Fruit fly (Drosophila melanogaster) whole organism, pupa: ENCODE results near the gene CG11581.

Experiments
- CG10348 ChIP-seq: fragments of 200-800 bp; sonication (Bioruptor generic); IDR thresholded peaks from 2 replicates; pipeline ENCODE4 v1.3.6; 2022; ENCODE audit warnings: missing biosample characterization, missing genetic modification characterization
- CG13204 ChIP-seq: fragments of 200-800 bp; sonication (Bioruptor generic); optimal IDR thresholded peaks from 2 replicates; lab custom pipeline; 2018; ENCODE audit warnings: missing biosample characterization, mild to moderate bottlenecking, missing genetic modification characterization, moderate library complexity
- CG17806 ChIP-seq: fragments of 200-800 bp; sonication (Bioruptor generic); optimal IDR thresholded peaks from 2 replicates; lab custom pipeline; 2018; ENCODE audit warnings: missing biosample characterization, mild to moderate bottlenecking, missing genetic modification characterization, moderate library complexity
- CG34367 ChIP-seq: fragments of 200-800 bp; sonication (Bioruptor generic); optimal IDR thresholded peaks from 2 replicates; lab custom pipeline; 2018; ENCODE audit warnings: missing biosample characterization, mild to moderate bottlenecking, missing genetic modification characterization
- CG8159 ChIP-seq: fragments of 200-800 bp; sonication (Bioruptor generic); optimal IDR thresholded peaks from 3 replicates; lab custom pipeline; 2018; ENCODE audit warnings: missing biosample characterization, mild to moderate bottlenecking, missing genetic modification characterization, moderate library complexity
- D1 ChIP-seq: fragments of 200-800 bp; sonication (Bioruptor generic); optimal IDR thresholded peaks from 2 replicates; lab custom pipeline; 2018; ENCODE audit warnings: missing biosample characterization, mild to moderate bottlenecking, missing genetic modification characterization, moderate library complexity
- Ets98B ChIP-seq: fragments of 200-800 bp; sonication (Bioruptor generic); IDR thresholded peaks from 2 replicates; pipeline ENCODE4 v1.3.6; 2022; ENCODE audit warnings: missing biosample characterization, missing genetic modification characterization
- Pif1A ChIP-seq: fragments of 200-800 bp; sonication (Bioruptor generic); optimal IDR thresholded peaks from 3 replicates; lab custom pipeline; 2016; ENCODE audit warnings: missing biosample characterization, missing genetic modification characterization
- Pif1B ChIP-seq: fragments of 200-800 bp; sonication (Bioruptor generic); optimal IDR thresholded peaks from 3 replicates; lab custom pipeline; 2016; ENCODE audit warnings: missing biosample characterization, missing genetic modification characterization
- Snoo ChIP-seq: fragments of 200-800 bp; sonication (Bioruptor generic); optimal IDR thresholded peaks from 3 replicates; lab custom pipeline; 2017; ENCODE audit warnings: missing biosample characterization, mild to moderate bottlenecking, missing genetic modification characterization, inconsistent platforms
- fd96Ca ChIP-seq: fragments of 200-800 bp; sonication (Bioruptor generic); IDR thresholded peaks from 3 replicates; pipeline ENCODE4 v1.3.6; 2022; ENCODE audit warnings: missing biosample characterization, missing genetic modification characterization
- gl ChIP-seq: fragments of 200-800 bp; sonication (Bioruptor generic); optimal IDR thresholded peaks from 2 replicates; lab custom pipeline; 2018; ENCODE audit warnings: missing biosample characterization, mild to moderate bottlenecking, missing genetic modification characterization
- rn ChIP-seq: fragments of 200-800 bp; sonication (Bioruptor generic); IDR thresholded peaks from 2 replicates; pipeline ENCODE4 v1.3.6; 2022; ENCODE audit warnings: missing biosample characterization, missing genetic modification characterization

dm6 chrX:14209209-14209781, 32.6 kb downstream of the CG11581 start:
- TF ChIP-seq fd96Ca (GFP tag; lab: Robert Waterston, UW) (no peak), Pif1A (GFP tag; lab: Kevin White, UChicago) (no peak), gl (tag; lab: Kevin White, UChicago) (no peak), D1 (tag; lab: Kevin White, UChicago) (no peak), rn (GFP tag; lab: Robert Waterston, UW) (no peak), Pif1B (GFP tag; lab: Kevin White, UChicago) (no peak), CG17806 (tag; lab: Kevin White, UChicago) (no peak), Snoo (no peak), CG34367 (no peak), CG8159 (tag; lab: Kevin White, UChicago) (no peak), CG10348 (GFP tag; lab: Robert Waterston, UW) (no peak), Ets98B (GFP tag; lab: Robert Waterston, UW) (no peak), CG13204 (GFP tag; lab: Kevin White, UChicago) (no peak)
